Fruit fly (Drosophila melanogaster): ENCODE results near the gene Ets21C.

DNA sequence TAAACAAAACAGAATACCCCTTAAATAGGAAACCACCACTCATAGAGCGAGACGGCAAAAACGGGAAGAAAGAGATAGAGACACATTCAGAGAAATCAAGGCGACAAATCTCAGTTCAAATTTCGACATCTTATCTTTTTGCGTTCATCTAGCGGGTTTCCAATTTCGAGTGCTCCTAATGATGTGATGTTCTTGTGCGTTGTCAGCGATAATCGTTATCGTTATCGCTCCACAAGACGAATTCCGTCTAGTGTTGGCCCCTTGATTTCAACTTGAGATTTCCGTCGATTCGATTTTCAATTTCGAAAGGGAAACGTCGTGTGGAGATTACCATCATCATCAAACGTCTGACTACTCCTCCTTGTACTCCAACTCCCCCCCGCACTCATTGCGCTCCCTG is 56.3 kb downstream of the Ets21C start:
- no peak for TF ChIP-seq HmgD (GFP tag; optimal IDR thresholded peaks at IDR 0.05)
- no peak for TF ChIP-seq CG3995 (GFP tag; optimal IDR thresholded peaks at IDR 0.05)
- no peak for TF ChIP-seq Hmr (GFP tag; optimal IDR thresholded peaks at IDR 0.05)
- no peak for TF ChIP-seq unc-4 (GFP tag; IDR thresholded peaks at IDR 0.05; ENCODE audit: partially characterized antibody)
- no peak for TF ChIP-seq CTCF (GFP tag; optimal IDR thresholded peaks at IDR 0.05)

All from whole organism, embryonic.